Worm (Caenorhabditis elegans) whole organism, L1 larva: ENCODE measurements around the gene ceh-60.

ENCODE experiments used
- C04F5.9 ChIP-seq: sonication (generic microtip); optimal IDR thresholded peaks from 2 replicates; lab custom pipeline; 2016; ENCODE audit warnings: missing genetic modification characterization, missing compliant biosample characterization
- C16A3.4 ChIP-seq: fragments of 150-350 bp; optimal IDR thresholded peaks from 2 replicates; lab custom pipeline; 2014; ENCODE audit warnings: missing biosample characterization, missing genetic modification characterization
- C34B4.2 ChIP-seq: sonication (generic microtip); optimal IDR thresholded peaks from 2 replicates; lab custom pipeline; 2017; ENCODE audit warnings: mild to moderate bottlenecking, missing genetic modification characterization, missing compliant biosample characterization
- aha-1 ChIP-seq: fragments of 150-350 bp; optimal IDR thresholded peaks from 2 replicates; lab custom pipeline; 2014; ENCODE audit warnings: missing biosample characterization, missing genetic modification characterization
- aly-2 ChIP-seq: fragments of 150-350 bp; optimal IDR thresholded peaks from 2 replicates; lab custom pipeline; 2014; ENCODE audit warnings: missing biosample characterization, missing genetic modification characterization
- ceh-63 ChIP-seq: fragments of 200-800 bp; sonication (Bioruptor generic); optimal IDR thresholded peaks from 2 replicates; lab custom pipeline; 2018; ENCODE audit warnings: mild to moderate bottlenecking, missing genetic modification characterization, missing compliant biosample characterization
- dpl-1 ChIP-seq, 3 experiments: fragments of 150-350 bp in 2 of 3; sonication (generic microtip) in 1 of 3; optimal IDR thresholded peaks; 2 replicates each; lab custom pipeline; 2014 to 2017; ENCODE audit warnings: missing biosample characterization in 3 of 3, missing genetic modification characterization in 3 of 3, missing genetic modification reagents in 3 of 3
- dsc-1 ChIP-seq: sonication (generic microtip); optimal IDR thresholded peaks from 2 replicates; lab custom pipeline; 2016; ENCODE audit warnings: mild to moderate bottlenecking, missing genetic modification characterization, missing compliant biosample characterization
- efl-1 ChIP-seq, 4 experiments: fragments of 150-350 bp; optimal IDR thresholded peaks in 3 of 4; peaks in 1 of 4; 1 replicate in 1 of 4; 2 replicates in 3 of 4; lab custom pipeline; 2014; ENCODE audit warnings: missing biosample characterization in 2 of 4, missing genetic modification characterization in 2 of 4, missing genetic modification reagents in 2 of 4
- egl-13 ChIP-seq: sonication (generic microtip); optimal IDR thresholded peaks from 2 replicates; lab custom pipeline; 2016; ENCODE audit warnings: missing genotype, missing genetic modification reagents, missing genetic modification characterization, missing compliant biosample characterization
- elt-2 ChIP-seq: sonication (generic microtip); optimal IDR thresholded peaks from 2 replicates; lab custom pipeline; 2016; ENCODE audit warnings: missing genetic modification characterization, mild to moderate bottlenecking, inconsistent platforms, missing compliant biosample characterization, missing genetic modification reagents
- elt-3 ChIP-seq, 6 experiments: fragments of 150-350 bp in 1 of 6; sonication (generic microtip); optimal IDR thresholded peaks; 2 replicates each; lab custom pipeline; 2017 to 2018; ENCODE audit warnings: missing biosample characterization in 6 of 6, missing genetic modification characterization in 6 of 6, inconsistent platforms in 1 of 6
- fkh-10 ChIP-seq: sonication (generic microtip); optimal IDR thresholded peaks from 2 replicates; lab custom pipeline; 2017; ENCODE audit warnings: missing biosample characterization, missing genetic modification reagents, missing genetic modification characterization
- fkh-8 ChIP-seq: sonication (generic microtip); optimal IDR thresholded peaks from 2 replicates; lab custom pipeline; 2016; ENCODE audit warnings: mild to moderate bottlenecking, missing genetic modification characterization, missing compliant biosample characterization
- fos-1 ChIP-seq: fragments of 150-350 bp; optimal IDR thresholded peaks from 2 replicates; lab custom pipeline; 2014; ENCODE audit warnings: missing biosample characterization, missing genetic modification characterization
- hpl-2 ChIP-seq: fragments of 150-350 bp; optimal IDR thresholded peaks from 2 replicates; lab custom pipeline; 2014; ENCODE audit warnings: missing biosample characterization, missing genetic modification reagents, missing genetic modification characterization
- irx-1 ChIP-seq: sonication (generic microtip); optimal IDR thresholded peaks from 2 replicates; lab custom pipeline; 2016; ENCODE audit warnings: missing genetic modification characterization, missing compliant biosample characterization
- isw-1 ChIP-seq: fragments of 200-800 bp; sonication (Bioruptor generic); IDR thresholded peaks from 2 replicates; pipeline ENCODE4 v1.3.6; 2022; ENCODE audit warnings: missing genetic modification characterization, missing compliant biosample characterization
- lin-14 ChIP-seq: fragments of 200-800 bp; sonication (Bioruptor generic); optimal IDR thresholded peaks from 2 replicates; lab custom pipeline; 2018; ENCODE audit warnings: mild to moderate bottlenecking, missing genetic modification characterization, moderate library complexity, missing compliant biosample characterization
- lin-35 ChIP-seq, 2 experiments: fragments of 150-350 bp; optimal IDR thresholded peaks; 2 replicates each; lab custom pipeline; 2014; ENCODE audit warnings: missing biosample characterization in 2 of 2, missing genetic modification characterization in 2 of 2, missing genetic modification reagents in 2 of 2
- lin-39 ChIP-seq: fragments of 150-350 bp; optimal IDR thresholded peaks from 2 replicates; lab custom pipeline; 2014; ENCODE audit warnings: missing biosample characterization, missing genetic modification reagents, missing genetic modification characterization
- mab-9 ChIP-seq: fragments of 200-800 bp; sonication (Bioruptor generic); IDR thresholded peaks from 2 replicates; pipeline ENCODE4 v1.3.6; 2022; ENCODE audit warnings: missing genetic modification reagents, missing genetic modification characterization, missing compliant biosample characterization
- mep-1 ChIP-seq: fragments of 150-350 bp; optimal IDR thresholded peaks from 2 replicates; lab custom pipeline; 2014; ENCODE audit warnings: missing biosample characterization, missing genetic modification characterization
- nhr-11 ChIP-seq: fragments of 150-350 bp; optimal IDR thresholded peaks from 2 replicates; lab custom pipeline; 2014; ENCODE audit warnings: missing biosample characterization, missing genetic modification characterization
- nhr-20 ChIP-seq: sonication (generic microtip); optimal IDR thresholded peaks from 2 replicates; lab custom pipeline; 2016; ENCODE audit warnings: mild to moderate bottlenecking, missing genetic modification characterization, missing compliant biosample characterization
- nhr-237 ChIP-seq: fragments of 150-350 bp; optimal IDR thresholded peaks from 2 replicates; lab custom pipeline; 2014; ENCODE audit warnings: missing biosample characterization, missing genetic modification characterization
- nhr-47 ChIP-seq: sonication (generic microtip); optimal IDR thresholded peaks from 2 replicates; lab custom pipeline; 2016; ENCODE audit warnings: mild to moderate bottlenecking, missing genetic modification characterization, moderate library complexity, missing compliant biosample characterization
- nhr-71 ChIP-seq: sonication (generic microtip); optimal IDR thresholded peaks from 2 replicates; lab custom pipeline; 2016; ENCODE audit warnings: mild to moderate bottlenecking, missing genetic modification characterization, moderate library complexity, missing compliant biosample characterization
- nhr-77 ChIP-seq: fragments of 150-350 bp; optimal IDR thresholded peaks from 2 replicates; lab custom pipeline; 2014; ENCODE audit warnings: missing biosample characterization, missing genetic modification characterization
- nhr-84 ChIP-seq: sonication (generic microtip); optimal IDR thresholded peaks from 2 replicates; lab custom pipeline; 2017; ENCODE audit warnings: missing biosample characterization, missing genetic modification characterization
- nhr-90 ChIP-seq: sonication (generic microtip); optimal IDR thresholded peaks from 2 replicates; lab custom pipeline; 2016; ENCODE audit warnings: mild to moderate bottlenecking, missing genetic modification characterization, missing compliant biosample characterization; ENCODE audit not compliant: poor library complexity
- pag-3 ChIP-seq: sonication (generic microtip); optimal IDR thresholded peaks from 2 replicates; lab custom pipeline; 2017; ENCODE audit warnings: missing genetic modification characterization, mild to moderate bottlenecking, missing compliant biosample characterization, antibody characterized with exemption, borderline replicate concordance; ENCODE audit not compliant: insufficient read depth
- pax-3 ChIP-seq: fragments of 200-800 bp; sonication (Bioruptor generic); optimal IDR thresholded peaks from 2 replicates; lab custom pipeline; 2018; ENCODE audit warnings: mild to moderate bottlenecking, missing genetic modification characterization, moderate library complexity, missing compliant biosample characterization
- snu-23 ChIP-seq: sonication (generic microtip); optimal IDR thresholded peaks from 2 replicates; lab custom pipeline; 2016; ENCODE audit warnings: missing genetic modification characterization, missing compliant biosample characterization
- sox-4 ChIP-seq: sonication (generic microtip); optimal IDR thresholded peaks from 2 replicates; lab custom pipeline; 2016; ENCODE audit warnings: missing genetic modification characterization, missing compliant biosample characterization
- sup-37 ChIP-seq: fragments of 200-800 bp; sonication (Bioruptor generic); optimal IDR thresholded peaks from 2 replicates; lab custom pipeline; 2018; ENCODE audit warnings: mild to moderate bottlenecking, missing genetic modification characterization, missing compliant biosample characterization
- tbx-2 ChIP-seq: sonication (generic microtip); optimal IDR thresholded peaks from 2 replicates; lab custom pipeline; 2016; ENCODE audit warnings: missing genetic modification characterization, missing compliant biosample characterization
- unc-130 ChIP-seq: fragments of 150-350 bp; optimal IDR thresholded peaks from 2 replicates; lab custom pipeline; 2017; ENCODE audit warnings: missing biosample characterization, missing genetic modification characterization, inconsistent platforms
- vab-15 ChIP-seq: sonication (generic microtip); optimal IDR thresholded peaks from 2 replicates; lab custom pipeline; 2017; ENCODE audit warnings: missing genotype, mild to moderate bottlenecking, missing genetic modification characterization, missing compliant biosample characterization
- ztf-4 ChIP-seq: fragments of 150-350 bp; optimal IDR thresholded peaks from 2 replicates; lab custom pipeline; 2014; ENCODE audit warnings: missing biosample characterization, missing genetic modification characterization

ceh-60 gene

DNA sequence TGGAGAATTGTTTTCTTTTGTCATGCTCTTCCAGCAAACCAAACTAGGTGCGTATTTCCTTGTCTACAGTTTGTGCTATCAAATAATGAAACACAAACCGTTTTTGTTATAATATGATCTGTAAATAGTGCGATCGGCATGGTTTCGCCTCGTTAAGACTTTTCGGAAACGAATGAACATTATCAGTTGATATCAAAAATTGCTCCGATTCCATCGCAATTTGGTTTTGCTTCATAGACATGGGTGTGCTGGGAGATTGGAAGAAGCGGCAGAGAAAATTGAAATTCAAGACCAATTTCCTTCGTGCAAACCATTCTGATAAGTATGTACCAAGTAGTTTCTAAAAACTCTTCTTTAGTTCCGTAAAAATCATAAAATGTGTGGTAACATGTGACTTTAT lies 8.1 kb upstream of the ceh-60 start:
- no peak for TF ChIP-seq pag-3
- TF ChIP-seq lin-35 (GFP tag; optimal IDR thresholded peaks at IDR 0.05; lab: Kevin White, UChicago) = no peak
- TF ChIP-seq elt-2 (tag; lab: Kevin White, UChicago) = peak; percentile 80
- no peak for TF ChIP-seq dpl-1 (GFP tag; optimal IDR thresholded peaks at IDR 0.05; lab: Kevin White, UChicago)
- no peak for TF ChIP-seq unc-130 (tag; lab: Kevin White, UChicago)
- TF ChIP-seq elt-3 (tag; optimal IDR thresholded peaks at IDR 0.05; lab: Kevin White, UChicago) = no peak
- no peak for TF ChIP-seq aha-1 (tag; lab: Kevin White, UChicago)
- TF ChIP-seq sup-37 (GFP tag; lab: Kevin White, UChicago) = no peak
- no peak for TF ChIP-seq mab-9 (GFP tag; lab: Robert Waterston, UW)
- TF ChIP-seq, all 84 proteins: peak for 1

DNA sequence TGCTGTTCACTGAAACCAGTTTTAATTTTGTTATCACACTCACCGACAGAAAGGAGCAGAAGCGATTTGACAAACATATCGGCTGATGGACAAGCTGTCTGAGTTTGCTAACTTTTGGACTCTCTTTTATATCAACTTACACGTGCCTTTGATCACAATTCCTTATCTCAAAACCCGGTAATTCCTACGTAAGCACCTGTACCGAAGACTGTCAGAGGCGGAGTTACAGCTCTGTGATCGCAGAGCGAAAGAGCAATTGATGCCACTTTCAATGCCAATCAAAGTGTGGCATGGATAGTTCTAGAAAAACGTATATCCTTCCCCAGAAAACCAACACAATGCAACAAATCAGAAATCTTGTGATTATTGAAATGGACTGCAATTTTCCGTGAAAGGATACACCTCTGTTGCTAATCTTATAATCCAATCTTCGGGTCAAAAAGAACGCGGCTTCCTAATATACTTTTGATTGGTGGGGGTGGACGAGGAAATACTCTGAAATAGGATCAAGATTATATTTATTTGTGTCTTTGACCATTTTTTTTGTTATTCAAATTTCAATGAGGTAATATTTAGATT lies 6.8 kb upstream of the ceh-60 start, which contains the start of gene ilys-5:
ilys-5 (minus strand) TSS at position 140 of the 579 bp plus-strand sequence.
- no peak for TF ChIP-seq fkh-10 (GFP tag; lab: Kevin White, UChicago)
- TF ChIP-seq elt-2 (tag; lab: Kevin White, UChicago) = peak; percentile 71
- TF ChIP-seq nhr-71 = peak; percentile 4
- TF ChIP-seq dsc-1 (tag; lab: Kevin White, UChicago) = peak; percentile 96
- TF ChIP-seq lin-14 (GFP tag; lab: Kevin White, UChicago) = no peak
- no peak for TF ChIP-seq egl-13 (tag; lab: Kevin White, UChicago)
- TF ChIP-seq isw-1 (GFP tag; lab: Robert Waterston, UW) = no peak
- TF ChIP-seq fkh-8 (tag; lab: Kevin White, UChicago) = peak; percentile 54
- no peak for TF ChIP-seq snu-23
- no peak for TF ChIP-seq nhr-90 (tag; lab: Kevin White, UChicago)
- no peak for TF ChIP-seq mep-1
- TF ChIP-seq C34B4.2 = no peak
- TF ChIP-seq C16A3.4 (tag; lab: Kevin White, UChicago) = no peak
- no peak for TF ChIP-seq tbx-2 (tag; lab: Kevin White, UChicago)
- no peak for TF ChIP-seq ceh-63 (GFP tag; lab: Kevin White, UChicago)
- no peak for TF ChIP-seq vab-15 (tag; lab: Kevin White, UChicago)
- TF ChIP-seq irx-1 = no peak
- no peak for TF ChIP-seq ztf-4
- TF ChIP-seq C04F5.9 (tag; lab: Kevin White, UChicago) = no peak
- no peak for TF ChIP-seq nhr-20 (tag; lab: Kevin White, UChicago)
- no peak for TF ChIP-seq dpl-1 (GFP tag; optimal IDR thresholded peaks at IDR 0.05; lab: Kevin White, UChicago)
- no peak for TF ChIP-seq nhr-77 (tag; lab: Kevin White, UChicago)
- peak; percentile 39 for TF ChIP-seq sox-4 (tag; lab: Kevin White, UChicago)
- no peak for TF ChIP-seq nhr-11
- TF ChIP-seq nhr-47 (tag; lab: Kevin White, UChicago) = peak; percentile 23
- TF ChIP-seq pax-3 (tag; lab: Kevin White, UChicago) = peak; percentile 57
- TF ChIP-seq lin-39 = no peak
- no peak for TF ChIP-seq efl-1 (optimal IDR thresholded peaks at IDR 0.05; lab: Kevin White, UChicago)
- no peak for TF ChIP-seq efl-1 (GFP tag; optimal IDR thresholded peaks at IDR 0.05 in 1 of 2; lab: Kevin White, UChicago)
- no peak for TF ChIP-seq unc-130 (tag; lab: Kevin White, UChicago)
- no peak for TF ChIP-seq aly-2 (tag; lab: Kevin White, UChicago)
- TF ChIP-seq hpl-2 (GFP tag; lab: Kevin White, UChicago) = no peak
- TF ChIP-seq nhr-84 (tag; lab: Kevin White, UChicago) = no peak
- TF ChIP-seq fos-1 = no peak
- TF ChIP-seq nhr-237 (tag; lab: Kevin White, UChicago) = no peak
